Worm (Caenorhabditis elegans) whole organism, early embryonic: ENCODE data around the gene sna-2.
"Not testable (repeated sequence)": the region's sequence is repeated elsewhere in the genome, so short reads cannot be mapped to it uniquely, and the experiment has no call there.

Source experiments
- B0310.2 ChIP-seq: sonication (generic microtip); optimal IDR thresholded peaks from 2 replicates; lab custom pipeline; 2016; ENCODE audit warnings: mild to moderate bottlenecking, missing genetic modification characterization, missing compliant biosample characterization
- F13C5.2 ChIP-seq: sonication (generic microtip); optimal IDR thresholded peaks from 2 replicates; lab custom pipeline; 2017; ENCODE audit warnings: mild to moderate bottlenecking, missing genetic modification characterization, inconsistent platforms, missing compliant biosample characterization
- aly-1 ChIP-seq: sonication (generic microtip); optimal IDR thresholded peaks from 2 replicates; lab custom pipeline; 2016; ENCODE audit warnings: missing genetic modification characterization, missing compliant biosample characterization
- ama-1 ChIP-seq: fragments of 150-350 bp; optimal IDR thresholded peaks from 2 replicates; lab custom pipeline; 2014
- ceh-13 ChIP-seq: fragments of 200-800 bp; sonication (Bioruptor generic); optimal IDR thresholded peaks from 2 replicates; lab custom pipeline; 2018; ENCODE audit warnings: mild to moderate bottlenecking, missing genetic modification characterization, missing compliant biosample characterization
- ceh-36 ChIP-seq: sonication (generic microtip); optimal IDR thresholded peaks from 2 replicates; lab custom pipeline; 2016; ENCODE audit warnings: missing genetic modification characterization, inconsistent platforms, missing compliant biosample characterization
- ets-7 ChIP-seq: sonication (generic microtip); optimal IDR thresholded peaks from 2 replicates; lab custom pipeline; 2016; ENCODE audit warnings: missing genotype, missing genetic modification characterization, missing compliant biosample characterization
- flt-1 ChIP-seq: fragments of 200-800 bp; sonication (Bioruptor generic); IDR thresholded peaks from 2 replicates; pipeline ENCODE4 v1.3.6; 2022; ENCODE audit warnings: missing genetic modification characterization, missing compliant biosample characterization
- hmbx-1 ChIP-seq: sonication (generic microtip); optimal IDR thresholded peaks from 2 replicates; lab custom pipeline; 2016; ENCODE audit warnings: mild to moderate bottlenecking, missing genetic modification characterization, missing compliant biosample characterization
- hmg-4 ChIP-seq: fragments of 200-800 bp; sonication (Bioruptor generic); optimal IDR thresholded peaks from 2 replicates; lab custom pipeline; 2018; ENCODE audit warnings: mild to moderate bottlenecking, missing genetic modification characterization, missing compliant biosample characterization
- hnd-1 ChIP-seq: sonication (generic microtip); optimal IDR thresholded peaks from 2 replicates; lab custom pipeline; 2016; ENCODE audit warnings: missing genetic modification characterization, missing compliant biosample characterization
- pes-1 ChIP-seq: fragments of 200-800 bp; sonication (Bioruptor generic); IDR thresholded peaks from 2 replicates; pipeline ENCODE4 v1.3.6; 2022; ENCODE audit warnings: missing genetic modification reagents, missing genetic modification characterization, missing compliant biosample characterization
- scrt-1 ChIP-seq: fragments of 200-800 bp; sonication (Bioruptor generic); IDR thresholded peaks from 2 replicates; pipeline ENCODE4 v1.3.6; 2022; ENCODE audit warnings: missing genetic modification characterization, missing compliant biosample characterization
- sea-1 ChIP-seq: fragments of 200-800 bp; sonication (Bioruptor generic); conservative IDR thresholded peaks from 2 replicates; pipeline ENCODE4 v1.3.6; 2022; ENCODE audit warnings: missing genetic modification characterization, missing compliant biosample characterization
- tbx-11 ChIP-seq: fragments of 200-800 bp; sonication (Bioruptor generic); IDR thresholded peaks from 2 replicates; pipeline ENCODE4 v1.3.6; 2022; ENCODE audit warnings: missing genetic modification characterization, missing compliant biosample characterization
- tbx-37 ChIP-seq: fragments of 200-800 bp; sonication (Bioruptor generic); conservative IDR thresholded peaks from 2 replicates; pipeline ENCODE4 v1.3.6; 2022; ENCODE audit warnings: missing genetic modification reagents, missing genetic modification characterization, missing compliant biosample characterization
- tra-4 ChIP-seq: sonication (generic microtip); optimal IDR thresholded peaks from 2 replicates; lab custom pipeline; 2017; ENCODE audit warnings: missing genetic modification characterization, missing compliant biosample characterization

Gene sna-2

ce11 chrIV:9748342-9748741, 29.1 kb downstream of the sna-2 start, which contains the start of gene C28D4.8:
TSS of gene C28D4.8 (minus strand) at chrIV:9748442.
- TF ChIP-seq ets-7 (tag; lab: Kevin White, UChicago) (no peak), sea-1 (GFP tag; lab: Robert Waterston, UW) (no peak), pes-1 (GFP tag; lab: Robert Waterston, UW) (no peak), aly-1 (tag; lab: Kevin White, UChicago) (no peak), ama-1 (lab: Kevin White, UChicago) (no peak), ceh-36 (tag; lab: Kevin White, UChicago) (no peak), flt-1 (GFP tag; lab: Robert Waterston, UW) (no peak), B0310.2 (tag; lab: Kevin White, UChicago) (no peak), F13C5.2 (tag; lab: Kevin White, UChicago) (no peak), hnd-1 (tag; lab: Kevin White, UChicago) (no peak), tbx-37 (GFP tag; lab: Robert Waterston, UW) (no peak), tra-4 (tag; lab: Kevin White, UChicago) (no peak), ceh-13 (no peak), hmg-4 (GFP tag; lab: Kevin White, UChicago) (no peak), hmbx-1 (no peak)

ce11 chrIV:9746762-9747161, 30.7 kb downstream of the sna-2 start, which contains the start of gene C28D4.5:
TSS of gene C28D4.5 (minus strand) at chrIV:9746862.
- TF ChIP-seq flt-1 (GFP tag; lab: Robert Waterston, UW) (no peak), aly-1 (tag; lab: Kevin White, UChicago) (no peak)

- TF ChIP-seq ama-1 (lab: Kevin White, UChicago) = no peak
- no peak for TF ChIP-seq sea-1 (GFP tag; lab: Robert Waterston, UW)
- no peak for TF ChIP-seq flt-1 (GFP tag; lab: Robert Waterston, UW)
- no peak for TF ChIP-seq tbx-37 (GFP tag; lab: Robert Waterston, UW)
- TF ChIP-seq scrt-1 = no peak
- no peak for TF ChIP-seq ceh-36 (tag; lab: Kevin White, UChicago)
- no peak for TF ChIP-seq tbx-11 (GFP tag; lab: Robert Waterston, UW)
- no peak for TF ChIP-seq hmg-4 (GFP tag; lab: Kevin White, UChicago)
- TF ChIP-seq F13C5.2 (tag; lab: Kevin White, UChicago) = no peak
- TF ChIP-seq ets-7 (tag; lab: Kevin White, UChicago) = no peak
- no peak for TF ChIP-seq tra-4 (tag; lab: Kevin White, UChicago)
- no peak for TF ChIP-seq pes-1 (GFP tag; lab: Robert Waterston, UW)
These were observed 32.5 kb downstream of the sna-2 start, which contains the start of gene C28D4.4 for ce11 chrIV:9744905-9745304. TSS of gene C28D4.4 (minus strand) at chrIV:9745005.

ce11 chrIV:9742883-9743282, 34.6 kb downstream of the sna-2 start, which contains the start of gene C28D4.7:
TSS of gene C28D4.7 (minus strand) at chrIV:9743147.
- TF ChIP-seq sea-1 (GFP tag; lab: Robert Waterston, UW) (no peak), pes-1 (GFP tag; lab: Robert Waterston, UW) (no peak), ama-1 (lab: Kevin White, UChicago) (no peak)

- TF ChIP-seq ama-1 (lab: Kevin White, UChicago); hnd-1 (tag; lab: Kevin White, UChicago); tbx-11 (GFP tag; lab: Robert Waterston, UW): not testable (repeated sequence)
These were observed 36.4 kb downstream of the sna-2 start, which contains the start of gene gln-6 for ce11 chrIV:9740851-9741549. TSS of gene gln-6 (minus strand) at chrIV:9740901.

ce11 chrIV:9739001-9739400, 38.4 kb downstream of the sna-2 start:
- TF ChIP-seq B0310.2 (tag; lab: Kevin White, UChicago) (no peak), tbx-11 (GFP tag; lab: Robert Waterston, UW) (no peak), flt-1 (GFP tag; lab: Robert Waterston, UW) (no peak), ets-7 (tag; lab: Kevin White, UChicago) (no peak), scrt-1 (no peak), hmg-4 (GFP tag; lab: Kevin White, UChicago) (no peak), ceh-36 (tag; lab: Kevin White, UChicago) (no peak), pes-1 (GFP tag; lab: Robert Waterston, UW) (no peak), tra-4 (tag; lab: Kevin White, UChicago) (no peak), ama-1 (lab: Kevin White, UChicago) (no peak), F13C5.2 (tag; lab: Kevin White, UChicago) (no peak), aly-1 (tag; lab: Kevin White, UChicago) (no peak), hnd-1 (tag; lab: Kevin White, UChicago) (no peak), hmbx-1 (no peak), ceh-13 (no peak)

ce11 chrIV:9738194-9738593, 39.2 kb downstream of the sna-2 start, which contains the start of gene C28D4.10:
TSS of gene C28D4.10 (plus strand) at chrIV:9738494.
- TF ChIP-seq ets-7 (tag; lab: Kevin White, UChicago) = no peak
- TF ChIP-seq tbx-37 (GFP tag; lab: Robert Waterston, UW) = no peak
- TF ChIP-seq hnd-1 (tag; lab: Kevin White, UChicago) = no peak
- no peak for TF ChIP-seq F13C5.2 (tag; lab: Kevin White, UChicago)
- no peak for TF ChIP-seq ama-1 (lab: Kevin White, UChicago)
- TF ChIP-seq ceh-13 = no peak
- no peak for TF ChIP-seq sea-1 (GFP tag; lab: Robert Waterston, UW)
- no peak for TF ChIP-seq tbx-11 (GFP tag; lab: Robert Waterston, UW)
- TF ChIP-seq ceh-36 (tag; lab: Kevin White, UChicago) = no peak
- TF ChIP-seq pes-1 (GFP tag; lab: Robert Waterston, UW) = no peak
- no peak for TF ChIP-seq tra-4 (tag; lab: Kevin White, UChicago)
- TF ChIP-seq aly-1 (tag; lab: Kevin White, UChicago) = no peak
- no peak for TF ChIP-seq B0310.2 (tag; lab: Kevin White, UChicago)
- TF ChIP-seq flt-1 (GFP tag; lab: Robert Waterston, UW) = no peak
- no peak for TF ChIP-seq scrt-1
- TF ChIP-seq hmg-4 (GFP tag; lab: Kevin White, UChicago) = no peak
- TF ChIP-seq hmbx-1 = no peak
